Fruit fly (Drosophila melanogaster) whole organism, pupa: ENCODE data around the gene CG11899.

ENCODE experiments used
- CG32121 ChIP-seq: fragments of 200-800 bp; sonication (Bioruptor generic); IDR thresholded peaks from 2 replicates; pipeline ENCODE4 v1.3.6; 2022; ENCODE audit warnings: missing biosample characterization, missing genetic modification characterization
- D1 ChIP-seq: fragments of 200-800 bp; sonication (Bioruptor generic); optimal IDR thresholded peaks from 2 replicates; lab custom pipeline; 2018; ENCODE audit warnings: missing biosample characterization, mild to moderate bottlenecking, missing genetic modification characterization, moderate library complexity
- EcR ChIP-seq: fragments of 200-800 bp; sonication (Bioruptor generic); optimal IDR thresholded peaks from 3 replicates; lab custom pipeline; 2019; ENCODE audit warnings: missing biosample characterization, missing genetic modification characterization, mild to moderate bottlenecking, moderate library complexity, missing genetic modification reagents
- Ets98B ChIP-seq: fragments of 200-800 bp; sonication (Bioruptor generic); IDR thresholded peaks from 2 replicates; pipeline ENCODE4 v1.3.6; 2022; ENCODE audit warnings: missing biosample characterization, missing genetic modification characterization
- Pif1B ChIP-seq: fragments of 200-800 bp; sonication (Bioruptor generic); optimal IDR thresholded peaks from 3 replicates; lab custom pipeline; 2016; ENCODE audit warnings: missing biosample characterization, missing genetic modification characterization

DNA sequence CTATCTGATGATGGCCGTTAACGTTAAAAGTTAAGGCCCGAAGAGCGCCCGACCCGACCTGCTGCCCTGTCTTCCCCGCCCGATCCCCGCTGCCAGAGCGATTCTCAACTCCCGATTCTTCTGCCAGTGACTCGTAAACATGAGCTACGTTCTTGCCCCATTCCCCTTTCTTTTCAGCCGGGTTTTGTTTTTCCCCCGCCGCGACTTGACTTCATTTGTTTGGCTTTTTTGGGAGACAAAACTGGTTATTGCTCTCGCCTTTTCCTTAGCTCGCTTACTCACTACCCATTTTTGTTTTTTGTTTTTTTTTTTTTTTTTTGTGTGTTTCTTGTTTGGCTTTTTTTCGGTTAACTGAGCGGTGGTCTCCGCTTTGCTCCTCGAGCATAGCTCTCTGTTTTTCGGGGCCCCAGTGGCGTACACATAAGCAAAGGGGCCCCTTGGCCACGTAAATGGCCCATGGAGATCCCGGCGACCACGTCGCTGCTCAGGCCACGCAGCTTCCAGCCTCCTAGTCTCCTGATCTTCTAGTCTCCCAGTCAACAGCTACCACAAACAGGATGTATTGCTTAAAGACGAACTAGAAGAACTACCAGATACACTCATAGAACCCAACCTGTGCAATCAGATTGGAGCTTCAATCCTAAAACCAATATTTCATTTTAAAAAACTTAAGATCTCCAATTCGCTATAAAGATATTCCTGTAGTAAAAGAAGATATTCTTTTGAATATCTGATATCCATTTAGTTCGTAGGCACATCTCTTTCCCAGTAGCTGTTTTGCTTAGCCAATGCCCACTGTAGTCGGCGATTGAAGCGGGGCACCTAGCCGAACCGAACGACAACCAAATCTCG lies 10.5 kb downstream of the CG11899 start:
- TF ChIP-seq CG32121 (GFP tag; lab: Robert Waterston, UW), result peak; percentile 76
- TF ChIP-seq Pif1B (GFP tag; lab: Kevin White, UChicago), result peak; percentile 88
- TF ChIP-seq Ets98B (GFP tag; lab: Robert Waterston, UW), result peak; percentile 83
- TF ChIP-seq D1 (tag; lab: Kevin White, UChicago), result peak; percentile 15
- peak; percentile 88 for TF ChIP-seq EcR (GFP tag; lab: Kevin White, UChicago)
